Fruit fly (Drosophila melanogaster) whole organism, wandering third instar larva: ENCODE data around the gene Gas41.

Experiments used
- CG32264 ChIP-seq: fragments of 200-800 bp; sonication (Bioruptor generic); optimal IDR thresholded peaks from 2 replicates; lab custom pipeline; 2016; ENCODE audit warnings: missing biosample characterization, missing genetic modification characterization
- Jra ChIP-seq: sonication (Bioruptor generic); optimal IDR thresholded peaks from 2 replicates; lab custom pipeline; 2016; ENCODE audit warnings: missing biosample characterization, missing genetic modification characterization
- br ChIP-seq: fragments of 200-800 bp; sonication (Bioruptor generic); optimal IDR thresholded peaks from 2 replicates; lab custom pipeline; 2016; ENCODE audit warnings: missing biosample characterization, missing genetic modification characterization
- dl ChIP-seq, 2 experiments: fragments of 175-275, 200-275 bp in 1 of 2; fragments of 200-275 bp in 1 of 2; sonication (Bioruptor generic); optimal IDR thresholded peaks; lab custom pipeline; 2018; ENCODE audit warnings: mild to moderate bottlenecking in 2 of 2, missing biosample characterization in 2 of 2, missing genetic modification characterization in 2 of 2, moderate library complexity in 2 of 2; ENCODE audit not compliant: partially characterized antibody in 2 of 2, insufficient read depth in 1 of 2
- dsf ChIP-seq: sonication (Bioruptor generic); optimal IDR thresholded peaks from 2 replicates; lab custom pipeline; 2016; ENCODE audit warnings: missing biosample characterization, missing genetic modification characterization, borderline replicate concordance
- lola ChIP-seq: fragments of >200 bp; optimal IDR thresholded peaks from 2 replicates; lab custom pipeline; 2017; ENCODE audit warnings: missing biosample characterization, missing genetic modification characterization
- woc ChIP-seq: sonication (Bioruptor generic); optimal IDR thresholded peaks from 2 replicates; lab custom pipeline; 2016; ENCODE audit warnings: missing biosample characterization, mild to moderate bottlenecking, missing genetic modification characterization

- TF ChIP-seq CG32264 (GFP tag; lab: Kevin White, UChicago) (no peak), dsf (GFP tag; lab: Kevin White, UChicago) (no peak), lola (GFP tag; lab: Kevin White, UChicago) (no peak), woc (GFP tag; lab: Kevin White, UChicago) (no peak), dl (GFP tag; optimal IDR thresholded peaks at IDR 0.05; lab: Kevin White, UChicago; ENCODE audit: insufficient read depth in 1 of 2, partially characterized antibody in 2 of 2) (no peak), br (no peak), Jra (GFP tag; lab: Kevin White, UChicago) (no peak)
Measured at dm6 chr2L:6960165-6960564, 10.2 kb upstream of the Gas41 start, which contains the start of the genes Atac1 and Hmgcl.
